Fruit fly (Drosophila melanogaster) whole organism, wandering third instar larva: ENCODE results near the gene ru.
A peak's percentile ranks its signal among the peaks of the same experiment; 100 is the strongest.

Source experiments
- CG32264 ChIP-seq: fragments of 200-800 bp; sonication (Bioruptor generic); optimal IDR thresholded peaks from 2 replicates; lab custom pipeline; 2016; ENCODE audit warnings: missing biosample characterization, missing genetic modification characterization
- CG9705 ChIP-seq: fragments of 200-800 bp; sonication (Bioruptor generic); optimal IDR thresholded peaks from 2 replicates; lab custom pipeline; 2018; ENCODE audit warnings: missing biosample characterization, mild to moderate bottlenecking, missing genetic modification characterization
- Dfd ChIP-seq: fragments of >200 bp; optimal IDR thresholded peaks from 2 replicates; lab custom pipeline; 2017; ENCODE audit warnings: missing biosample characterization, missing genetic modification characterization
- GATAd ChIP-seq: sonication (Bioruptor generic); optimal IDR thresholded peaks from 2 replicates; lab custom pipeline; 2016; ENCODE audit warnings: missing biosample characterization, missing genetic modification characterization
- HLH106 ChIP-seq: fragments of 200-800 bp; optimal IDR thresholded peaks from 3 replicates; lab custom pipeline; 2019; ENCODE audit warnings: missing biosample characterization, mild to moderate bottlenecking, missing genetic modification characterization, moderate library complexity
- Hnf4 ChIP-seq: fragments of 200-800 bp; sonication (Bioruptor generic); optimal IDR thresholded peaks from 2 replicates; lab custom pipeline; 2016; ENCODE audit warnings: missing biosample characterization, mild to moderate bottlenecking, missing genetic modification characterization
- Jra ChIP-seq: sonication (Bioruptor generic); optimal IDR thresholded peaks from 2 replicates; lab custom pipeline; 2016; ENCODE audit warnings: missing biosample characterization, missing genetic modification characterization
- Mio ChIP-seq: sonication (Bioruptor generic); optimal IDR thresholded peaks from 2 replicates; lab custom pipeline; 2016; ENCODE audit warnings: missing biosample characterization, missing genetic modification characterization
- Myc ChIP-seq: fragments of >200 bp; optimal IDR thresholded peaks from 2 replicates; lab custom pipeline; 2017
- N ChIP-seq: fragments of >200 bp; optimal IDR thresholded peaks from 2 replicates; lab custom pipeline; 2018; ENCODE audit warnings: missing biosample characterization, missing external identifiers, missing genetic modification characterization
- OdsH ChIP-seq: fragments of 200-800 bp; sonication (Bioruptor generic); optimal IDR thresholded peaks from 2 replicates; lab custom pipeline; 2016; ENCODE audit warnings: missing biosample characterization, mild to moderate bottlenecking, missing genetic modification characterization
- Rel ChIP-seq, 2 experiments: fragments of 200-800 bp; sonication (Bioruptor generic) in 1 of 2; optimal IDR thresholded peaks; 2 replicates in 1 of 2; 3 replicates in 1 of 2; lab custom pipeline; 2016 to 2019; ENCODE audit warnings: mild to moderate bottlenecking in 2 of 2, missing biosample characterization in 2 of 2, missing genetic modification characterization in 2 of 2, moderate library complexity in 1 of 2
- Sp1 ChIP-seq: fragments of 200-800 bp; sonication (Bioruptor generic); optimal IDR thresholded peaks from 3 replicates; lab custom pipeline; 2019; ENCODE audit warnings: missing biosample characterization, mild to moderate bottlenecking, missing genetic modification characterization, moderate library complexity
- Vsx2 ChIP-seq: fragments of 200-300, 225-300 bp; sonication (Bioruptor generic); optimal IDR thresholded peaks from 2 replicates; lab custom pipeline; 2018; ENCODE audit warnings: missing biosample characterization, missing genetic modification characterization; ENCODE audit not compliant: partially characterized antibody
- br ChIP-seq: fragments of 200-800 bp; sonication (Bioruptor generic); optimal IDR thresholded peaks from 2 replicates; lab custom pipeline; 2016; ENCODE audit warnings: missing biosample characterization, missing genetic modification characterization
- brk ChIP-seq: fragments of 200-800 bp; sonication (Bioruptor generic); optimal IDR thresholded peaks from 2 replicates; lab custom pipeline; 2016; ENCODE audit warnings: missing biosample characterization, mild to moderate bottlenecking, missing genetic modification characterization
- dl ChIP-seq, 2 experiments: fragments of 175-275, 200-275 bp in 1 of 2; fragments of 200-275 bp in 1 of 2; sonication (Bioruptor generic); optimal IDR thresholded peaks; lab custom pipeline; 2018; ENCODE audit warnings: mild to moderate bottlenecking in 2 of 2, missing biosample characterization in 2 of 2, missing genetic modification characterization in 2 of 2, moderate library complexity in 2 of 2; ENCODE audit not compliant: partially characterized antibody in 2 of 2, insufficient read depth in 1 of 2
- dsf ChIP-seq: sonication (Bioruptor generic); optimal IDR thresholded peaks from 2 replicates; lab custom pipeline; 2016; ENCODE audit warnings: missing biosample characterization, missing genetic modification characterization, borderline replicate concordance
- ey ChIP-seq: fragments of 200-800 bp; sonication (Bioruptor generic); optimal IDR thresholded peaks from 2 replicates; lab custom pipeline; 2016; ENCODE audit warnings: missing biosample characterization, missing genetic modification characterization
- foxo ChIP-seq, 2 experiments: fragments of 200-800 bp; sonication (Bioruptor generic); optimal IDR thresholded peaks; 2 replicates in 1 of 2; 3 replicates in 1 of 2; lab custom pipeline; 2016 to 2017; ENCODE audit warnings: missing biosample characterization in 2 of 2, missing genetic modification characterization in 2 of 2
- fru ChIP-seq: fragments of 200-800 bp; sonication (Bioruptor generic); optimal IDR thresholded peaks from 3 replicates; lab custom pipeline; 2016; ENCODE audit warnings: missing biosample characterization, mild to moderate bottlenecking, missing genetic modification characterization
- h ChIP-seq: fragments of 200-800 bp; sonication (Bioruptor generic); optimal IDR thresholded peaks from 3 replicates; lab custom pipeline; 2016; ENCODE audit warnings: missing biosample characterization, mild to moderate bottlenecking, missing genetic modification characterization
- jim ChIP-seq: fragments of 175-275, 200-325 bp; sonication (Bioruptor generic); optimal IDR thresholded peaks from 2 replicates; lab custom pipeline; 2016; ENCODE audit warnings: missing biosample characterization, mild to moderate bottlenecking, missing genetic modification characterization
- lola ChIP-seq: fragments of >200 bp; optimal IDR thresholded peaks from 2 replicates; lab custom pipeline; 2017; ENCODE audit warnings: missing biosample characterization, missing genetic modification characterization
- psq ChIP-seq: fragments of 200-800 bp; sonication (Bioruptor generic); optimal IDR thresholded peaks from 3 replicates; lab custom pipeline; 2017; ENCODE audit warnings: missing biosample characterization, mild to moderate bottlenecking, missing genetic modification characterization, moderate library complexity
- rgr ChIP-seq: fragments of 200-800 bp; sonication (Bioruptor generic); optimal IDR thresholded peaks from 3 replicates; lab custom pipeline; 2016; ENCODE audit warnings: missing biosample characterization, mild to moderate bottlenecking, missing genetic modification characterization
- sage ChIP-seq: fragments of 200-800 bp; sonication (Bioruptor generic); optimal IDR thresholded peaks from 2 replicates; lab custom pipeline; 2016; ENCODE audit warnings: missing biosample characterization, mild to moderate bottlenecking, missing genetic modification characterization
- sv ChIP-seq: fragments of 200-800 bp; sonication (Bioruptor generic); optimal IDR thresholded peaks from 3 replicates; lab custom pipeline; 2016; ENCODE audit warnings: missing biosample characterization, missing genetic modification characterization
- woc ChIP-seq: sonication (Bioruptor generic); optimal IDR thresholded peaks from 2 replicates; lab custom pipeline; 2016; ENCODE audit warnings: missing biosample characterization, mild to moderate bottlenecking, missing genetic modification characterization

The ru gene

dm6 chr3L:1322159-1322558 is 48.3 kb upstream of the ru start:
- TF ChIP-seq dl (GFP tag; optimal IDR thresholded peaks at IDR 0.05; lab: Kevin White, UChicago; ENCODE audit: insufficient read depth in 1 of 2, partially characterized antibody in 2 of 2) (no peak), dsf (no peak), Dfd (GFP tag; lab: Kevin White, UChicago) (peak; percentile 99)

- no peak for TF ChIP-seq fru
- no peak for TF ChIP-seq Sp1 (GFP tag; lab: Kevin White, UChicago)
- no peak for TF ChIP-seq CG32264
- no peak for TF ChIP-seq Mio
- TF ChIP-seq, all 38 proteins: peak for 0
Measured at dm6 chr3L:1322706-1323105, 47.7 kb upstream of the ru start, which contains the start of gene CG9184. TSS of gene CG9184 (minus strand) at chr3L:1322806.

- TF ChIP-seq N (GFP tag; lab: Kevin White, UChicago) (no peak), Vsx2 (GFP tag; lab: Kevin White, UChicago) (no peak), psq (GFP tag; lab: Kevin White, UChicago) (peak; percentile 23), CG32264 (no peak), rgr (GFP tag; lab: Kevin White, UChicago) (peak; percentile 50), br (GFP tag; lab: Kevin White, UChicago) (peak; percentile 35), h (no peak), sage (GFP tag; lab: Kevin White, UChicago) (no peak), fru (peak; percentile 36), brk (GFP tag; lab: Kevin White, UChicago) (no peak), sv (GFP tag; lab: Kevin White, UChicago) (peak; percentile 54), OdsH (peak; percentile 39), Sp1 (GFP tag; lab: Kevin White, UChicago) (peak; percentile 15), woc (GFP tag; lab: Kevin White, UChicago) (no peak), dsf (no peak), HLH106 (tag; lab: Kevin White, UChicago) (peak; percentile 26), Rel (GFP tag; optimal IDR thresholded peaks at IDR 0.05; lab: Kevin White, UChicago) (no peak), Rel (tag; optimal IDR thresholded peaks at IDR 0.05; lab: Kevin White, UChicago) (no peak), ey (GFP tag; lab: Kevin White, UChicago) (peak; percentile 52), GATAd (GFP tag; lab: Kevin White, UChicago) (no peak), foxo (GFP tag; optimal IDR thresholded peaks at IDR 0.05; lab: Kevin White, UChicago) (peak in 1 of 2 experiments; percentile 40)
Measured at dm6 chr3L:1323136-1323535, 47.3 kb upstream of the ru start.

- TF ChIP-seq GATAd (GFP tag; lab: Kevin White, UChicago) (no peak), HLH106 (tag; lab: Kevin White, UChicago) (no peak), CG32264 (no peak), Sp1 (GFP tag; lab: Kevin White, UChicago) (peak; percentile 29), br (GFP tag; lab: Kevin White, UChicago) (peak; percentile 26), dl (GFP tag; optimal IDR thresholded peaks at IDR 0.05; lab: Kevin White, UChicago; ENCODE audit: insufficient read depth in 1 of 2, partially characterized antibody in 2 of 2) (peak; percentile 18 to 52), h (no peak), fru (no peak), lola (GFP tag; lab: Kevin White, UChicago) (no peak), jim (no peak), foxo (GFP tag; optimal IDR thresholded peaks at IDR 0.05; lab: Kevin White, UChicago) (no peak), ey (GFP tag; lab: Kevin White, UChicago) (no peak), brk (GFP tag; lab: Kevin White, UChicago) (no peak), Rel (GFP tag; optimal IDR thresholded peaks at IDR 0.05; lab: Kevin White, UChicago) (peak; percentile 17), Rel (tag; optimal IDR thresholded peaks at IDR 0.05; lab: Kevin White, UChicago) (no peak)
Measured at dm6 chr3L:1324818-1325625, 45.4 kb upstream of the ru start.

dm6 chr3L:1325626-1325937 is 44.8 kb upstream of the ru start:
- no peak for TF ChIP-seq Rel (GFP tag; optimal IDR thresholded peaks at IDR 0.05; lab: Kevin White, UChicago)
- TF ChIP-seq Rel (tag; optimal IDR thresholded peaks at IDR 0.05; lab: Kevin White, UChicago) = peak; percentile 73
- no peak for TF ChIP-seq HLH106 (tag; lab: Kevin White, UChicago)

dm6 chr3L:1329724-1330123 is 40.7 kb upstream of the ru start, which contains the start of gene ND-ACP:
TSS of gene ND-ACP (plus strand) at chr3L:1329949.
- TF ChIP-seq CG9705 (GFP tag; lab: Kevin White, UChicago) (no peak), Myc (lab: Kevin White, UChicago) (no peak), Jra (GFP tag; lab: Kevin White, UChicago) (no peak), HLH106 (tag; lab: Kevin White, UChicago) (no peak), Mio (no peak), fru (no peak), N (GFP tag; lab: Kevin White, UChicago) (no peak), dl (GFP tag; optimal IDR thresholded peaks at IDR 0.05; lab: Kevin White, UChicago; ENCODE audit: insufficient read depth in 1 of 2, partially characterized antibody in 2 of 2) (no peak), br (GFP tag; lab: Kevin White, UChicago) (no peak), Hnf4 (GFP tag; lab: Kevin White, UChicago) (no peak), h (no peak), Sp1 (GFP tag; lab: Kevin White, UChicago) (no peak)
